Worm (Caenorhabditis elegans) whole organism, late embryonic: ENCODE measurements around the gene F53C3.7.

Source experiments
- C08G9.2 ChIP-seq: sonication (generic microtip); optimal IDR thresholded peaks from 2 replicates; lab custom pipeline; 2016; ENCODE audit warnings: mild to moderate bottlenecking, missing genetic modification characterization, moderate library complexity, missing compliant biosample characterization
- C38D4.7 ChIP-seq: fragments of 200-800 bp; sonication (Bioruptor generic); optimal IDR thresholded peaks from 2 replicates; lab custom pipeline; 2018; ENCODE audit warnings: mild to moderate bottlenecking, missing genetic modification characterization, moderate library complexity, missing compliant biosample characterization
- F13H6.1 ChIP-seq: sonication (generic microtip); optimal IDR thresholded peaks from 2 replicates; lab custom pipeline; 2016; ENCODE audit warnings: missing genetic modification characterization, missing compliant biosample characterization
- K02D7.2 ChIP-seq: sonication (generic microtip); optimal IDR thresholded peaks from 2 replicates; lab custom pipeline; 2017; ENCODE audit warnings: mild to moderate bottlenecking, missing genetic modification characterization, missing compliant biosample characterization
- K09A11.1 ChIP-seq: sonication (generic microtip); optimal IDR thresholded peaks from 2 replicates; lab custom pipeline; 2017; ENCODE audit warnings: antibody characterized with exemption, mild to moderate bottlenecking, missing genetic modification characterization, missing compliant biosample characterization; ENCODE audit not compliant: insufficient read depth
- T23F11.4 ChIP-seq: fragments of 200-800 bp; sonication (Bioruptor generic); optimal IDR thresholded peaks from 2 replicates; lab custom pipeline; 2018; ENCODE audit warnings: mild to moderate bottlenecking, missing genetic modification characterization, missing compliant biosample characterization
- Y22D7AL.16 ChIP-seq: sonication (generic microtip); optimal IDR thresholded peaks from 2 replicates; lab custom pipeline; 2016; ENCODE audit warnings: missing genetic modification characterization, missing compliant biosample characterization
- ahr-1 ChIP-seq: sonication (generic microtip); optimal IDR thresholded peaks from 2 replicates; lab custom pipeline; 2016; ENCODE audit warnings: missing genetic modification characterization, missing compliant biosample characterization
- ceh-14 ChIP-seq: sonication (generic microtip); optimal IDR thresholded peaks from 2 replicates; lab custom pipeline; 2016; ENCODE audit warnings: missing genotype, missing genetic modification characterization, missing compliant biosample characterization
- ceh-18 ChIP-seq: sonication (generic microtip); optimal IDR thresholded peaks from 2 replicates; lab custom pipeline; 2016; ENCODE audit warnings: missing genetic modification characterization, missing compliant biosample characterization
- ceh-2 ChIP-seq: sonication (generic microtip); optimal IDR thresholded peaks from 2 replicates; lab custom pipeline; 2016; ENCODE audit warnings: missing genotype, missing genetic modification characterization, missing compliant biosample characterization
- ceh-22 ChIP-seq: sonication (generic microtip); optimal IDR thresholded peaks from 2 replicates; lab custom pipeline; 2017; ENCODE audit warnings: missing biosample characterization, missing genetic modification characterization
- ceh-30 ChIP-seq: fragments of 150-350 bp; optimal IDR thresholded peaks from 2 replicates; lab custom pipeline; 2014; ENCODE audit warnings: missing biosample characterization, missing genetic modification characterization
- ceh-31 ChIP-seq: sonication (generic microtip); optimal IDR thresholded peaks from 2 replicates; lab custom pipeline; 2016; ENCODE audit warnings: missing genetic modification characterization, missing compliant biosample characterization
- ceh-34 ChIP-seq: sonication (generic microtip); optimal IDR thresholded peaks from 2 replicates; lab custom pipeline; 2016; ENCODE audit warnings: mild to moderate bottlenecking, missing genetic modification characterization, missing compliant biosample characterization
- ceh-48 ChIP-seq: sonication (generic microtip); optimal IDR thresholded peaks from 2 replicates; lab custom pipeline; 2016; ENCODE audit warnings: missing genetic modification characterization, inconsistent platforms, missing compliant biosample characterization
- ceh-6 ChIP-seq: fragments of 200-800 bp; sonication (Bioruptor generic); optimal IDR thresholded peaks from 2 replicates; lab custom pipeline; 2018; ENCODE audit warnings: mild to moderate bottlenecking, missing genetic modification characterization, missing compliant biosample characterization
- che-1 ChIP-seq: sonication (generic microtip); optimal IDR thresholded peaks from 2 replicates; lab custom pipeline; 2016; ENCODE audit warnings: mild to moderate bottlenecking, missing genetic modification characterization, missing compliant biosample characterization
- dmd-4 ChIP-seq: sonication (generic microtip); optimal IDR thresholded peaks from 2 replicates; lab custom pipeline; 2016; ENCODE audit warnings: borderline replicate concordance, missing genetic modification characterization, missing compliant biosample characterization
- dve-1 ChIP-seq: sonication (generic microtip); optimal IDR thresholded peaks from 2 replicates; lab custom pipeline; 2017; ENCODE audit warnings: antibody characterized with exemption, mild to moderate bottlenecking, missing genetic modification characterization, missing compliant biosample characterization
- elt-2 ChIP-seq: sonication (generic microtip); optimal IDR thresholded peaks from 2 replicates; lab custom pipeline; 2016; ENCODE audit warnings: missing genetic modification reagents, missing genetic modification characterization, missing compliant biosample characterization
- ets-4 ChIP-seq: sonication (generic microtip); optimal IDR thresholded peaks from 2 replicates; lab custom pipeline; 2016; ENCODE audit warnings: missing genetic modification characterization, missing compliant biosample characterization
- eyg-1 ChIP-seq: sonication (generic microtip); optimal IDR thresholded peaks from 2 replicates; lab custom pipeline; 2016; ENCODE audit warnings: missing genotype, missing genetic modification characterization, missing compliant biosample characterization
- fax-1 ChIP-seq: sonication (generic microtip); optimal IDR thresholded peaks from 2 replicates; lab custom pipeline; 2016; ENCODE audit warnings: missing genotype, missing genetic modification characterization, missing compliant biosample characterization
- fkh-10 ChIP-seq: fragments of 150-350 bp; optimal IDR thresholded peaks from 2 replicates; lab custom pipeline; 2014; ENCODE audit warnings: missing biosample characterization, missing genetic modification reagents, missing genetic modification characterization
- fkh-6 ChIP-seq: sonication (generic microtip); optimal IDR thresholded peaks from 2 replicates; lab custom pipeline; 2016; ENCODE audit warnings: missing genetic modification characterization, missing compliant biosample characterization
- gmeb-2 ChIP-seq: sonication (generic microtip); optimal IDR thresholded peaks from 2 replicates; lab custom pipeline; 2016; ENCODE audit warnings: missing genetic modification characterization, inconsistent platforms, missing compliant biosample characterization
- hlh-30 ChIP-seq: sonication (generic microtip); optimal IDR thresholded peaks from 2 replicates; lab custom pipeline; 2017; ENCODE audit warnings: antibody characterized with exemption, missing genetic modification characterization, missing compliant biosample characterization; ENCODE audit not compliant: insufficient read depth
- hlh-8 ChIP-seq: sonication (generic microtip); optimal IDR thresholded peaks from 2 replicates; lab custom pipeline; 2016; ENCODE audit warnings: missing genotype, missing genetic modification characterization, missing compliant biosample characterization
- lim-6 ChIP-seq: sonication (generic microtip); optimal IDR thresholded peaks from 2 replicates; lab custom pipeline; 2016; ENCODE audit warnings: missing genetic modification characterization, missing compliant biosample characterization
- lin-11 ChIP-seq: fragments of 200-800 bp; sonication (Bioruptor generic); optimal IDR thresholded peaks from 2 replicates; lab custom pipeline; 2018; ENCODE audit warnings: mild to moderate bottlenecking, missing genetic modification characterization, missing compliant biosample characterization
- madf-2 ChIP-seq: sonication (generic microtip); optimal IDR thresholded peaks from 2 replicates; lab custom pipeline; 2017; ENCODE audit warnings: missing genetic modification characterization, missing compliant biosample characterization
- mec-3 ChIP-seq: sonication (generic microtip); optimal IDR thresholded peaks from 2 replicates; lab custom pipeline; 2016; ENCODE audit warnings: borderline replicate concordance, missing genetic modification characterization, missing compliant biosample characterization
- nhr-11 ChIP-seq: fragments of 150-350 bp; optimal IDR thresholded peaks from 2 replicates; lab custom pipeline; 2014; ENCODE audit warnings: missing biosample characterization, missing genetic modification characterization
- nhr-232 ChIP-seq: sonication (generic microtip); optimal IDR thresholded peaks from 2 replicates; lab custom pipeline; 2016; ENCODE audit warnings: missing genetic modification characterization, missing compliant biosample characterization
- npax-4 ChIP-seq: sonication (generic microtip); optimal IDR thresholded peaks from 2 replicates; lab custom pipeline; 2016; ENCODE audit warnings: missing genetic modification characterization, missing compliant biosample characterization
- pat-9 ChIP-seq: fragments of 200-800 bp; sonication (Bioruptor generic); optimal IDR thresholded peaks from 2 replicates; lab custom pipeline; 2018; ENCODE audit warnings: mild to moderate bottlenecking, missing genetic modification characterization, moderate library complexity, missing compliant biosample characterization
- pax-1 ChIP-seq: fragments of 150-350 bp; optimal IDR thresholded peaks from 2 replicates; lab custom pipeline; 2014; ENCODE audit warnings: missing biosample characterization, missing genetic modification characterization
- pha-2 ChIP-seq: sonication (generic microtip); optimal IDR thresholded peaks from 2 replicates; lab custom pipeline; 2017; ENCODE audit warnings: mild to moderate bottlenecking, missing genetic modification characterization, missing compliant biosample characterization
- pha-4 ChIP-seq: fragments of 150-350 bp; optimal IDR thresholded peaks from 2 replicates; lab custom pipeline; 2018; ENCODE audit warnings: missing biosample characterization, missing genetic modification reagents, missing genetic modification characterization
- pqm-1 ChIP-seq: sonication (generic microtip); optimal IDR thresholded peaks from 2 replicates; lab custom pipeline; 2016; ENCODE audit warnings: missing genetic modification characterization, missing compliant biosample characterization
- pros-1 ChIP-seq: fragments of 150-350 bp; optimal IDR thresholded peaks from 2 replicates; lab custom pipeline; 2014; ENCODE audit warnings: missing biosample characterization, missing genetic modification reagents, missing genetic modification characterization
- ref-2 ChIP-seq: sonication (generic microtip); optimal IDR thresholded peaks from 2 replicates; lab custom pipeline; 2016; ENCODE audit warnings: missing genetic modification characterization, missing compliant biosample characterization
- rnt-1 ChIP-seq: sonication (generic microtip); optimal IDR thresholded peaks from 2 replicates; lab custom pipeline; 2016; ENCODE audit warnings: missing genetic modification characterization, missing compliant biosample characterization
- sox-2 ChIP-seq: fragments of 200-800 bp; sonication (Bioruptor generic); IDR thresholded peaks from 2 replicates; pipeline ENCODE4 v1.3.6; 2022; ENCODE audit warnings: missing genetic modification reagents, missing genetic modification characterization, missing compliant biosample characterization
- sox-4 ChIP-seq: sonication (generic microtip); optimal IDR thresholded peaks from 2 replicates; lab custom pipeline; 2017; ENCODE audit warnings: mild to moderate bottlenecking, missing genetic modification characterization, inconsistent platforms, missing compliant biosample characterization
- syd-9 ChIP-seq: sonication (generic microtip); optimal IDR thresholded peaks from 2 replicates; lab custom pipeline; 2016; ENCODE audit warnings: mild to moderate bottlenecking, missing genetic modification characterization, moderate library complexity, missing compliant biosample characterization
- tbx-2 ChIP-seq: sonication (generic microtip); optimal IDR thresholded peaks from 2 replicates; lab custom pipeline; 2016; ENCODE audit warnings: missing genetic modification characterization, missing compliant biosample characterization
- tbx-7 ChIP-seq: sonication (generic microtip); optimal IDR thresholded peaks from 2 replicates; lab custom pipeline; 2016; ENCODE audit warnings: missing genotype, missing genetic modification characterization, missing compliant biosample characterization
- ttx-3 ChIP-seq: sonication (generic microtip); optimal IDR thresholded peaks from 2 replicates; lab custom pipeline; 2016; ENCODE audit warnings: missing genetic modification reagents, missing genetic modification characterization, missing compliant biosample characterization
- unc-42 ChIP-seq: sonication (generic microtip); optimal IDR thresholded peaks from 2 replicates; lab custom pipeline; 2016; ENCODE audit warnings: missing genotype, missing genetic modification characterization, missing compliant biosample characterization
- unc-55 ChIP-seq: sonication (generic microtip); optimal IDR thresholded peaks from 2 replicates; lab custom pipeline; 2017; ENCODE audit warnings: missing biosample characterization, missing genetic modification reagents, missing genetic modification characterization
- unc-86 ChIP-seq: sonication (generic microtip); optimal IDR thresholded peaks from 2 replicates; lab custom pipeline; 2016; ENCODE audit warnings: missing genetic modification characterization, missing compliant biosample characterization
- zip-5 ChIP-seq: sonication (generic microtip); optimal IDR thresholded peaks from 2 replicates; lab custom pipeline; 2016; ENCODE audit warnings: missing genetic modification characterization, missing compliant biosample characterization

Gene F53C3.7

DNA sequence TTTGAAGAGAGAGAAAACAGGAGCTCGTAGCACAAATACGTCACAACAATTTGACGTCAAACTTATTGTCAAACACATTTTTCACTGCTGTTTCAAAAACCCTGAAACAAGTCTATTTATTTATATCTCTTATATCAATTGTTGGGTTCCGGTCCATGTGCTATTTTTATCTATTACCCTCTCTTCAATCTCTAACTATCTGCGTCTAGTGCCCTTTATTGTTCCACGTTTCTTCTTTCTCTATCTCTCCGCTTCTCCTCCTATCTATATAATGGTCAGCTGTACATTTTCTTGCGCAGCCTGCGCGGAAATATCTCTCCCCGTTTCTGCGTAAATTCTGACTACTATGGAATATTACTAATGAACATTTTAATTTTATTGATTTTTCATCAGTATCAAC, 2.1 kb downstream of the F53C3.7 start:
- no peak for TF ChIP-seq tbx-7 (tag; lab: Kevin White, UChicago)
- no peak for TF ChIP-seq dve-1 (tag; lab: Kevin White, UChicago)
- TF ChIP-seq unc-86 (tag; lab: Kevin White, UChicago), result no peak
- no peak for TF ChIP-seq madf-2 (tag; lab: Kevin White, UChicago)
- no peak for TF ChIP-seq Y22D7AL.16 (tag; lab: Kevin White, UChicago)
- peak; percentile 20 for TF ChIP-seq hlh-8 (tag; lab: Kevin White, UChicago)
- TF ChIP-seq fax-1 (tag; lab: Kevin White, UChicago), result no peak
- TF ChIP-seq sox-4, result no peak
- TF ChIP-seq mec-3 (tag; lab: Kevin White, UChicago), result no peak
- peak; percentile 17 for TF ChIP-seq F13H6.1 (tag; lab: Kevin White, UChicago)
- TF ChIP-seq unc-55 (GFP tag; lab: Kevin White, UChicago), result peak; percentile 27
- no peak for TF ChIP-seq lin-11 (tag; lab: Kevin White, UChicago)
- peak; percentile 59 for TF ChIP-seq unc-42
- TF ChIP-seq ceh-6, result no peak
- TF ChIP-seq ahr-1 (tag; lab: Kevin White, UChicago), result no peak
- TF ChIP-seq ceh-31 (tag; lab: Kevin White, UChicago), result peak; percentile 59
- no peak for TF ChIP-seq ceh-30
- TF ChIP-seq T23F11.4 (GFP tag; lab: Kevin White, UChicago), result no peak
- no peak for TF ChIP-seq pqm-1 (tag; lab: Kevin White, UChicago)
- peak; percentile 20 for TF ChIP-seq ref-2 (tag; lab: Kevin White, UChicago)
- peak; percentile 16 for TF ChIP-seq ceh-34 (tag; lab: Kevin White, UChicago)
- no peak for TF ChIP-seq ceh-2
- TF ChIP-seq eyg-1, result no peak
- TF ChIP-seq syd-9 (tag; lab: Kevin White, UChicago), result no peak
- TF ChIP-seq hlh-30, result peak; percentile 18
- no peak for TF ChIP-seq pha-2 (tag; lab: Kevin White, UChicago)
- no peak for TF ChIP-seq tbx-2 (tag; lab: Kevin White, UChicago)
- TF ChIP-seq nhr-11 (tag; lab: Kevin White, UChicago), result no peak
- TF ChIP-seq zip-5 (tag; lab: Kevin White, UChicago), result no peak
- no peak for TF ChIP-seq pros-1
- TF ChIP-seq gmeb-2, result no peak
- no peak for TF ChIP-seq C38D4.7
- TF ChIP-seq pax-1, result peak; percentile 19
- no peak for TF ChIP-seq pha-4
- peak; percentile 61 for TF ChIP-seq sox-2 (GFP tag; lab: Robert Waterston, UW)
- no peak for TF ChIP-seq pat-9 (tag; lab: Kevin White, UChicago)
- no peak for TF ChIP-seq ceh-18 (tag; lab: Kevin White, UChicago)
- TF ChIP-seq ets-4 (tag; lab: Kevin White, UChicago), result peak; percentile 32
- no peak for TF ChIP-seq npax-4 (tag; lab: Kevin White, UChicago)
- no peak for TF ChIP-seq C08G9.2 (tag; lab: Kevin White, UChicago)
- TF ChIP-seq ceh-48 (tag; lab: Kevin White, UChicago), result peak; percentile 10
- no peak for TF ChIP-seq dmd-4
- TF ChIP-seq elt-2, result peak; percentile 29
- no peak for TF ChIP-seq lim-6 (tag; lab: Kevin White, UChicago)
- no peak for TF ChIP-seq ceh-14
- no peak for TF ChIP-seq ttx-3 (tag; lab: Kevin White, UChicago)
- TF ChIP-seq K02D7.2 (tag; lab: Kevin White, UChicago), result no peak
- TF ChIP-seq fkh-10, result no peak
- no peak for TF ChIP-seq fkh-6 (tag; lab: Kevin White, UChicago)
- TF ChIP-seq ceh-22 (tag; lab: Kevin White, UChicago), result no peak
- no peak for TF ChIP-seq rnt-1 (tag; lab: Kevin White, UChicago)
- no peak for TF ChIP-seq K09A11.1 (tag; lab: Kevin White, UChicago)
- TF ChIP-seq nhr-232, result no peak
- no peak for TF ChIP-seq che-1
